Fruit fly (Drosophila melanogaster) whole organism, wandering third instar larva: ENCODE results near the gene sno.

ENCODE experiments used
- Hnf4 ChIP-seq: fragments of 200-800 bp; sonication (Bioruptor generic); optimal IDR thresholded peaks from 2 replicates; lab custom pipeline; 2016; ENCODE audit warnings: missing biosample characterization, mild to moderate bottlenecking, missing genetic modification characterization
- Myc ChIP-seq: fragments of >200 bp; optimal IDR thresholded peaks from 2 replicates; lab custom pipeline; 2017
- dl ChIP-seq, 2 experiments: fragments of 175-275, 200-275 bp in 1 of 2; fragments of 200-275 bp in 1 of 2; sonication (Bioruptor generic); optimal IDR thresholded peaks; lab custom pipeline; 2018; ENCODE audit warnings: mild to moderate bottlenecking in 2 of 2, missing biosample characterization in 2 of 2, missing genetic modification characterization in 2 of 2, moderate library complexity in 2 of 2; ENCODE audit not compliant: partially characterized antibody in 2 of 2, insufficient read depth in 1 of 2
- lola ChIP-seq: fragments of >200 bp; optimal IDR thresholded peaks from 2 replicates; lab custom pipeline; 2017; ENCODE audit warnings: missing biosample characterization, missing genetic modification characterization
- psq ChIP-seq: fragments of 200-800 bp; sonication (Bioruptor generic); optimal IDR thresholded peaks from 3 replicates; lab custom pipeline; 2017; ENCODE audit warnings: missing biosample characterization, mild to moderate bottlenecking, missing genetic modification characterization, moderate library complexity

sno gene

DNA sequence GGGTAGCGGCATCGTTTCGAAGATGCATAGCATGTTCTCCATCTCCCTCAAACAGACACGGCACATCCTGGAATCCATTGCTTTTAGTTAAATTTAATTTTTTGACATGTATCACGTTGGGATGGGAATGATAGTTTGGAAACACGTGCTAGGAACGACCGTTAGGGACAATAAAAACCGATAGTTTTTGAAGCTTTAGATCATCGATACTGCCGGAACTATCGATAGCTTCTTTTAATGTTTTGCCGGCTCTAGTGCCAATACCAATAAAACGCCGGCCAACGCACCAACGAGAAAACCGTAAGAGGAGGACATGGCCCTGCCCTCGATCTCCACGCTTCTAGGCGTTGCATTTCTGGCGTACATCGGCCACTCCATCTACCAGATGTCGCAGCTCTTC, 56.7 kb downstream of the sno start, which contains the start of the genes CG4318 and CG4332:
Gene CG4318 (minus strand): TSS at position 142 of the 400 bp plus-strand sequence.
Gene CG4332 (plus strand): TSS at position 256 of the 400 bp plus-strand sequence.
- TF ChIP-seq Hnf4 (GFP tag; lab: Kevin White, UChicago) = no peak
- peak; percentile 62 for TF ChIP-seq Myc (lab: Kevin White, UChicago)
- TF ChIP-seq, all 38 proteins: peak for 1

DNA sequence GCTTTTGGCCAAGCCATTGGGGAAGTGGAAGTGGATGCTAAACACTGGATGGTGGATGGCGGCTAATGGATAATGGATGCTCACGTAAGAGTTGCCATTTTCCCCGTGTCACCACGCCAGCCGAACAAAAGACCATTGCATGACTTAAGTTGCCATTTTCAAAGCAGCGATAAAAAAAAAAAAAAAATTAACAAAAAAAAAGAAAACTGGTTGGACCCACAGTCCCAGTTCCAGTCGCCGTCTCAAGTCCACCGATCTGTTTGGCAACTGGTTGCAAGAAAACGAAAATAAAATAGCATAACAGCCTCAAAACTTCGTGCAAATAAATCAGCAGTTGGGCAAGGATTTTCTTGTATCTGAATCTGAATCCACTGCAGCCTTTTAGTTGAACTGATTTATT, 62.4 kb downstream of the sno start:
- TF ChIP-seq psq (GFP tag; lab: Kevin White, UChicago) = no peak

DNA sequence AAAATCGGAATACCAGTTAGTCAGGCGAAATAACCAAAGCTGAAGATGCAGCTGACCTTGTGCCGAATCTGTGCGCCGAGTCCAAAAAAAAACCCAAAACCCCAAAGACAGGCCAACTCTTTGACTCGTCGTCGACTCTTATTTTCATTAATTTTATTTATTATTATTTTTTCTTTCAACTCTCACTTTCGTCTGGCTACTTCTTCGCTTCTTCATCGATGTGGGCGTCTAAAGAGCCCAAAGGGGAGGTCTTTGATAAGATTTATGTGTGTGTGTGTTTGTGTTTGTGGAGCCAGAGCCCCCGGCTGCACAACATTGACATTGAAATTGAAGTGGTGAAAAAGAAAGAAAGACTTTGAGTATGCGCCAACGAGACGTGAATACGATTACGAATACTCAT, 65.6 kb downstream of the sno start:
- TF ChIP-seq lola (no peak), dl (GFP tag; optimal IDR thresholded peaks at IDR 0.05; lab: Kevin White, UChicago; ENCODE audit: insufficient read depth in 1 of 2, partially characterized antibody in 2 of 2) (no peak)
- TF ChIP-seq, all 38 proteins: peak for 0
